Worm (Caenorhabditis elegans): Measurements from ENCODE around the gene ops-1.

The ops-1 gene

DNA sequence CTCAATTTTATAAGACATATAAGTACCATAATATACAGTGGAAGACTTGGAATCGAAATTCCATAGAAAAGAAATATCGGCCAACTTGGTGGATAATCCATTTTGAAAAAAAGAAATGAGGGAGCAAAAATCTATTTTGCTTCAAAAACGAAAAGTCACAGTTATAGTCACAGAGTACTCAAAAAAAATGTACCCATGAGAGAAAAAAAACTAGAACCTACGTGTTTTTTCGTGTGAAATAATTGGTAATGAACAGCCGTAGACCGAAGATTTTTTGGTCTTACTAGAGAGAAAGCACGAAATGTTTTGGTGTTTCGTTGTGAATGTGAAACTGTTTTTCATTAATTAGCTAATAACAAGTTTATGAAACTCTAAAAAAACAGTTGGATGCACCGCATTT lies 14.8 kb downstream of the ops-1 start, which contains the start of gene srv-30:
srv-30 (minus strand) TSS at position 101 of the 400 bp plus-strand sequence.
- TF ChIP-seq lim-6 (tag; optimal IDR thresholded peaks at IDR 0.05) (no peak), ceh-31 (tag; optimal IDR thresholded peaks at IDR 0.05) (no peak), hlh-13 (GFP tag; optimal IDR thresholded peaks at IDR 0.05) (no peak), C38D4.7 (GFP tag; optimal IDR thresholded peaks at IDR 0.05) (no peak), C08G9.2 (tag; optimal IDR thresholded peaks at IDR 0.05) (no peak), ceh-34 (tag; optimal IDR thresholded peaks at IDR 0.05) (no peak), ceh-2 (tag; optimal IDR thresholded peaks at IDR 0.05) (no peak), pax-1 (tag; optimal IDR thresholded peaks at IDR 0.05) (no peak), ref-2 (tag; optimal IDR thresholded peaks at IDR 0.05) (no peak)

- TF ChIP-seq nfya-1 (tag; optimal IDR thresholded peaks at IDR 0.05) = no peak
- no peak for TF ChIP-seq ttx-3 (tag; optimal IDR thresholded peaks at IDR 0.05)
- no peak for TF ChIP-seq unc-3 (GFP tag; conservative IDR thresholded peaks at IDR 0.05)
- no peak for TF ChIP-seq unc-3 (tag; optimal IDR thresholded peaks at IDR 0.05)
- TF ChIP-seq madf-2 (tag; optimal IDR thresholded peaks at IDR 0.05) = no peak
- no peak for TF ChIP-seq ceh-45 (GFP tag; IDR thresholded peaks at IDR 0.05)
- no peak for TF ChIP-seq hlh-30 (tag; optimal IDR thresholded peaks at IDR 0.05; ENCODE audit: insufficient read depth)
- no peak for TF ChIP-seq pag-3 (tag; optimal IDR thresholded peaks at IDR 0.05; ENCODE audit: borderline replicate concordance)
- TF ChIP-seq ceh-34 (tag; optimal IDR thresholded peaks at IDR 0.05) = no peak
- no peak for TF ChIP-seq fkh-10 (GFP tag; optimal IDR thresholded peaks at IDR 0.05)
- TF ChIP-seq ceh-6 (GFP tag; optimal IDR thresholded peaks at IDR 0.05) = no peak
- no peak for TF ChIP-seq sox-4 (tag; optimal IDR thresholded peaks at IDR 0.05)
- TF ChIP-seq pros-1 (tag; optimal IDR thresholded peaks at IDR 0.05) = no peak
- TF ChIP-seq syd-9 (tag; optimal IDR thresholded peaks at IDR 0.05) = no peak
- TF ChIP-seq che-1 (tag; optimal IDR thresholded peaks at IDR 0.05) = no peak
- TF ChIP-seq lin-11 (tag; optimal IDR thresholded peaks at IDR 0.05) = no peak
- TF ChIP-seq ceh-48 (tag; optimal IDR thresholded peaks at IDR 0.05) = no peak
- no peak for TF ChIP-seq hlh-15 (tag; optimal IDR thresholded peaks at IDR 0.05)
- TF ChIP-seq dmd-4 (tag; optimal IDR thresholded peaks at IDR 0.05; ENCODE audit: borderline replicate concordance) = no peak
Observed at ce11 chrIV:6266499-6266898, 17.7 kb downstream of the ops-1 start, which contains the start of gene srv-29. Gene srv-29 (minus strand): TSS chrIV:6266599.

ce11 chrIV:6263244-6263643 lies 20.9 kb downstream of the ops-1 start, which contains the start of gene srv-28:
Gene srv-28 (minus strand): TSS chrIV:6263344.
- TF ChIP-seq elt-4 (tag; optimal IDR thresholded peaks at IDR 0.05) (no peak), ceh-34 (tag; optimal IDR thresholded peaks at IDR 0.05) (no peak), odd-2 (tag; optimal IDR thresholded peaks at IDR 0.05) (no peak), nhr-11 (tag; optimal IDR thresholded peaks at IDR 0.05) (no peak), ceh-22 (tag; optimal IDR thresholded peaks at IDR 0.05) (no peak), sox-4 (tag; optimal IDR thresholded peaks at IDR 0.05) (no peak), unc-42 (tag; optimal IDR thresholded peaks at IDR 0.05) (no peak), lim-6 (tag; optimal IDR thresholded peaks at IDR 0.05) (no peak), hlh-30 (tag; optimal IDR thresholded peaks at IDR 0.05; ENCODE audit: insufficient read depth) (no peak), Y22D7AL.16 (tag; optimal IDR thresholded peaks at IDR 0.05) (no peak), hlh-15 (tag; optimal IDR thresholded peaks at IDR 0.05) (no peak), tbx-2 (tag; optimal IDR thresholded peaks at IDR 0.05) (no peak), ceh-18 (tag; optimal IDR thresholded peaks at IDR 0.05) (no peak), hlh-6 (tag; optimal IDR thresholded peaks at IDR 0.05) (no peak)

DNA sequence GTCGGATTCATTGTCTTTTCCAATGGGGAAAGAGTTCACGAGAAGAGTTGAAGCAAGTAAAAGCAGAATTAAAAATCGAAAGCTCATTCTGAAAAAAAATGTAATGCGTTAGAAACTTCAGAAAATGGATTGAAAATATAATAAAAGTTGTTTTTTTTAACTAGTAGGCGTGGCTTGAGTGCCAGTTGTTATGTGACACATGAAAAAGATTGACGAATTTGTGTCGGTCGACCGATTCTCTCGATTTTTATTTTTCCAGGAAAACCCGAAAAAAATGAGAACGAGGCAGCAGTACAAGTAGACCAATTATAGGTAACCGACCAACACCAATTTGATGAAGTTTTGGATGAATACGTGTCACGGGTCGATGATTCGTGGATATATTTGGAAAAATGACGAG lies 24.4 kb downstream of the ops-1 start, which contains the start of gene nlp-16:
nlp-16 (minus strand) TSS at position 101 of the 400 bp plus-strand sequence.
- TF ChIP-seq rnt-1 (tag; optimal IDR thresholded peaks at IDR 0.05) (no peak), mec-3 (tag; optimal IDR thresholded peaks at IDR 0.05; ENCODE audit: borderline replicate concordance) (no peak), ceh-48 (tag; optimal IDR thresholded peaks at IDR 0.05) (no peak), pax-1 (tag; optimal IDR thresholded peaks at IDR 0.05) (no peak), C38D4.7 (GFP tag; optimal IDR thresholded peaks at IDR 0.05) (no peak), hlh-30 (tag; optimal IDR thresholded peaks at IDR 0.05; ENCODE audit: insufficient read depth) (no peak)

Data from whole organism, late embryonic.